Worm (Caenorhabditis elegans): Measurements from ENCODE around the gene lst-5.

DNA sequence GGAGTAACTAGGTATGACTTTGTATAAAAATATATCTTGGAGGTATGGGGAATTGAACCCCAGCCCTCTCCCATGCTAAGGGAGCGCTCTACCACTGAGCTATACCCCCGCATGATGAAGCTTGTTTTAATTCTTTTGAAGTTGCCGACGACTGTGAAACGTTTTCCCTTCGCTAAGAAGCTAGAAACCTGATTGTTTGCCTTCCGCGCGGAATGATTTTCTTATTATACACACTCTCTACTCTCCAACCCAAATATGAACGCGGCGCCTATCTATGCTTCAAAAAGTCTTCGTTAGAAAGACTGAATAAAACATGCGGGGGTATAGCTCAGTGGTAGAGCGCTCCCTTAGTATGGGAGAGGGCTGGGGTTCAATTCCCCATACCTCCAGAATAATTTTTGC lies 19.8 kb upstream of the lst-5 start:
- peak; percentile 58; the same call in 1 of the 2 replicates for TF ChIP-seq klf-2 (GFP tag; conservative IDR thresholded peaks at IDR 0.05)
- no peak for TF ChIP-seq ref-1 (GFP tag; conservative IDR thresholded peaks at IDR 0.05)
- peak; percentile 71; the same call in 1 of the 2 replicates for TF ChIP-seq flt-1 (GFP tag; IDR thresholded peaks at IDR 0.05)
- TF ChIP-seq ztf-29 (GFP tag; IDR thresholded peaks at IDR 0.05): no peak
- no peak for TF ChIP-seq med-1 (GFP tag; optimal IDR thresholded peaks at IDR 0.05; ENCODE audit: insufficient read depth)
- no peak for TF ChIP-seq cog-1 (tag; optimal IDR thresholded peaks at IDR 0.05)
